Worm (Caenorhabditis elegans) whole organism, young adult: ENCODE data around the gene K03H1.11.

Source experiments
- D2030.7 ChIP-seq: fragments of 200-800 bp; sonication (Bioruptor generic); IDR thresholded peaks from 2 replicates; pipeline ENCODE4 v1.3.6; 2022; ENCODE audit warnings: missing genetic modification reagents, missing genetic modification characterization, missing compliant biosample characterization
- F23B12.7 ChIP-seq: sonication (generic microtip); optimal IDR thresholded peaks from 2 replicates; lab custom pipeline; 2017; ENCODE audit warnings: missing genetic modification characterization, mild to moderate bottlenecking, missing compliant biosample characterization, antibody characterized with exemption, moderate library complexity; ENCODE audit not compliant: insufficient read depth
- F33H1.4 ChIP-seq: fragments of 200-800 bp; sonication (Bioruptor generic); IDR thresholded peaks from 2 replicates; pipeline ENCODE4 v1.3.6; 2022; ENCODE audit warnings: missing genetic modification reagents, missing genetic modification characterization, missing compliant biosample characterization
- K11D2.4 ChIP-seq: fragments of 200-800 bp; sonication (Bioruptor generic); IDR thresholded peaks from 2 replicates; pipeline ENCODE4 v1.3.6; 2022; ENCODE audit warnings: missing genetic modification reagents, missing genetic modification characterization, missing compliant biosample characterization
- T07F8.4 ChIP-seq: sonication (generic microtip); optimal IDR thresholded peaks from 2 replicates; lab custom pipeline; 2016; ENCODE audit warnings: mild to moderate bottlenecking, missing genetic modification characterization, moderate library complexity, missing compliant biosample characterization
- Y56A3A.18 ChIP-seq: fragments of 200-800 bp; sonication (Bioruptor generic); IDR thresholded peaks from 2 replicates; pipeline ENCODE4 v1.3.6; 2022; ENCODE audit warnings: missing genetic modification reagents, missing genetic modification characterization, missing compliant biosample characterization
- akir-1 ChIP-seq: fragments of 200-800 bp; sonication (Bioruptor generic); optimal IDR thresholded peaks from 2 replicates; lab custom pipeline; 2018; ENCODE audit warnings: mild to moderate bottlenecking, missing genetic modification characterization, moderate library complexity, missing compliant biosample characterization
- ama-1 ChIP-seq, 3 experiments: fragments of 150-350 bp in 1 of 3; sonication (generic microtip) in 2 of 3; optimal IDR thresholded peaks; 2 replicates each; lab custom pipeline; 2014 to 2018; ENCODE audit warnings: missing biosample characterization in 2 of 3, missing genetic modification characterization in 2 of 3, missing genetic modification reagents in 2 of 3
- aptf-3 ChIP-seq: fragments of 200-800 bp; sonication (Bioruptor generic); IDR thresholded peaks from 2 replicates; pipeline ENCODE4 v1.3.6; 2022; ENCODE audit warnings: missing genetic modification characterization, missing compliant biosample characterization
- atf-7 ChIP-seq: sonication (generic microtip); optimal IDR thresholded peaks from 2 replicates; lab custom pipeline; 2017; ENCODE audit warnings: mild to moderate bottlenecking, missing genetic modification characterization, missing compliant biosample characterization
- bed-1 ChIP-seq: fragments of 200-800 bp; sonication (Bioruptor generic); IDR thresholded peaks from 2 replicates; pipeline ENCODE4 v1.3.6; 2022; ENCODE audit warnings: missing genetic modification reagents, missing genetic modification characterization, missing compliant biosample characterization
- bed-2 ChIP-seq: fragments of 200-800 bp; sonication (Bioruptor generic); IDR thresholded peaks from 2 replicates; pipeline ENCODE4 v1.3.6; 2022; ENCODE audit warnings: missing genetic modification reagents, missing genetic modification characterization, missing compliant biosample characterization
- ccch-3 ChIP-seq: fragments of 200-800 bp; sonication (Bioruptor generic); optimal IDR thresholded peaks from 2 replicates; lab custom pipeline; 2018; ENCODE audit warnings: mild to moderate bottlenecking, missing genetic modification characterization, missing compliant biosample characterization
- cebp-1 ChIP-seq, 2 experiments: fragments of 200-800 bp in 1 of 2; sonication (Bioruptor generic) in 1 of 2; sonication (generic microtip) in 1 of 2; IDR thresholded peaks in 1 of 2; optimal IDR thresholded peaks in 1 of 2; 2 replicates each; pipeline versions ENCODE4 v1.3.6 to Lab custom; 2017 to 2022; ENCODE audit warnings: missing compliant biosample characterization in 2 of 2, missing genetic modification characterization in 2 of 2, mild to moderate bottlenecking in 1 of 2, missing genetic modification reagents in 1 of 2, moderate library complexity in 1 of 2
- dpff-1 ChIP-seq: sonication (generic microtip); optimal IDR thresholded peaks from 2 replicates; lab custom pipeline; 2017; ENCODE audit warnings: mild to moderate bottlenecking, missing genetic modification characterization, missing compliant biosample characterization
- efl-1 ChIP-seq: fragments of 150-350 bp; optimal IDR thresholded peaks from 2 replicates; lab custom pipeline; 2014; ENCODE audit warnings: missing biosample characterization, missing genetic modification reagents, missing genetic modification characterization
- egl-18 ChIP-seq: fragments of 200-800 bp; sonication (Bioruptor generic); IDR thresholded peaks from 2 replicates; pipeline ENCODE4 v1.3.6; 2022; ENCODE audit warnings: missing genetic modification reagents, missing genetic modification characterization, missing compliant biosample characterization
- egl-44 ChIP-seq: fragments of 200-800 bp; sonication (Bioruptor generic); IDR thresholded peaks from 2 replicates; pipeline ENCODE4 v1.3.6; 2022; ENCODE audit warnings: missing genetic modification reagents, missing genetic modification characterization, missing compliant biosample characterization
- egrh-3 ChIP-seq: fragments of 200-800 bp; sonication (Bioruptor generic); IDR thresholded peaks from 2 replicates; pipeline ENCODE4 v1.3.6; 2022; ENCODE audit warnings: missing genetic modification reagents, missing genetic modification characterization, missing compliant biosample characterization
- hmg-20 ChIP-seq: fragments of 200-800 bp; sonication (Bioruptor generic); IDR thresholded peaks from 2 replicates; pipeline ENCODE4 v1.3.6; 2022; ENCODE audit warnings: missing genetic modification reagents, missing genetic modification characterization, missing compliant biosample characterization
- lin-35 ChIP-seq, 3 experiments: fragments of 150-350 bp in 2 of 3; sonication (generic microtip) in 1 of 3; optimal IDR thresholded peaks; 2 replicates each; lab custom pipeline; 2014 to 2018; ENCODE audit warnings: missing biosample characterization in 3 of 3, missing genetic modification characterization in 3 of 3, missing genetic modification reagents in 3 of 3
- lir-1 ChIP-seq: fragments of 200-800 bp; sonication (Bioruptor generic); conservative IDR thresholded peaks from 2 replicates; pipeline ENCODE4 v1.3.6; 2022; ENCODE audit warnings: missing genetic modification reagents, missing genetic modification characterization, missing compliant biosample characterization
- lsl-1 ChIP-seq: fragments of 200-800 bp; sonication (Bioruptor generic); optimal IDR thresholded peaks from 2 replicates; lab custom pipeline; 2018; ENCODE audit warnings: mild to moderate bottlenecking, missing genetic modification characterization, moderate library complexity, missing compliant biosample characterization
- madf-6 ChIP-seq: fragments of 200-800 bp; sonication (Bioruptor generic); IDR thresholded peaks from 2 replicates; pipeline ENCODE4 v1.3.6; 2022; ENCODE audit warnings: missing genetic modification reagents, missing genetic modification characterization, missing compliant biosample characterization
- madf-8 ChIP-seq: fragments of 200-800 bp; sonication (Bioruptor generic); conservative IDR thresholded peaks from 2 replicates; pipeline ENCODE4 v1.3.6; 2022; ENCODE audit warnings: missing genetic modification reagents, missing genetic modification characterization, missing compliant biosample characterization
- nfya-1 ChIP-seq: sonication (generic microtip); optimal IDR thresholded peaks from 2 replicates; lab custom pipeline; 2017; ENCODE audit warnings: antibody characterized with exemption, missing compliant biosample characterization, missing genetic modification characterization, borderline replicate concordance; ENCODE audit not compliant: insufficient read depth
- nfya-2 ChIP-seq: fragments of 200-800 bp; sonication (Bioruptor generic); IDR thresholded peaks from 2 replicates; pipeline ENCODE4 v1.3.6; 2022; ENCODE audit warnings: missing genetic modification reagents, missing genetic modification characterization, missing compliant biosample characterization
- nhr-27 ChIP-seq: fragments of 200-800 bp; sonication (Bioruptor generic); optimal IDR thresholded peaks from 2 replicates; lab custom pipeline; 2018; ENCODE audit warnings: mild to moderate bottlenecking, missing genetic modification characterization, moderate library complexity, missing compliant biosample characterization
- nhr-80 ChIP-seq: sonication (generic microtip); optimal IDR thresholded peaks from 2 replicates; lab custom pipeline; 2016; ENCODE audit warnings: missing genetic modification characterization, missing compliant biosample characterization
- pha-4 ChIP-seq: fragments of 150-350 bp; sonication (generic microtip); optimal IDR thresholded peaks from 2 replicates; lab custom pipeline; 2014; ENCODE audit warnings: missing biosample characterization, missing genetic modification reagents, missing genetic modification characterization
- rec-8 ChIP-seq, 2 experiments: sonication (generic microtip); optimal IDR thresholded peaks; 2 replicates each; lab custom pipeline; 2016; ENCODE audit warnings: mild to moderate bottlenecking in 2 of 2, missing genetic modification characterization in 2 of 2, missing genetic modification reagents in 2 of 2, missing genotype in 2 of 2, missing biosample characterization in 1 of 2, missing compliant biosample characterization in 1 of 2, moderate library complexity in 1 of 2
- sea-2 ChIP-seq: fragments of 200-800 bp; sonication (Bioruptor generic); IDR thresholded peaks from 2 replicates; pipeline ENCODE4 v1.3.6; 2022; ENCODE audit warnings: missing genetic modification characterization, missing compliant biosample characterization
- snpc-1.1 ChIP-seq: sonication (generic microtip); optimal IDR thresholded peaks from 2 replicates; lab custom pipeline; 2017; ENCODE audit warnings: missing genetic modification characterization, mild to moderate bottlenecking, missing compliant biosample characterization, antibody characterized with exemption, moderate library complexity, missing genotype, missing genetic modification reagents; ENCODE audit not compliant: insufficient read depth
- snpc-1.3 ChIP-seq: sonication (generic microtip); optimal IDR thresholded peaks from 2 replicates; lab custom pipeline; 2017; ENCODE audit warnings: missing genetic modification characterization, mild to moderate bottlenecking, missing compliant biosample characterization, antibody characterized with exemption, moderate library complexity, missing genotype, missing genetic modification reagents; ENCODE audit not compliant: insufficient read depth
- snpc-3.4 ChIP-seq: sonication (generic microtip); optimal IDR thresholded peaks from 2 replicates; lab custom pipeline; 2017; ENCODE audit warnings: missing genetic modification characterization, mild to moderate bottlenecking, missing compliant biosample characterization, antibody characterized with exemption, moderate library complexity, missing genotype, missing genetic modification reagents
- xnd-1 ChIP-seq: sonication (generic microtip); optimal IDR thresholded peaks from 2 replicates; lab custom pipeline; 2016; ENCODE audit warnings: missing genotype, missing genetic modification reagents, missing genetic modification characterization, missing compliant biosample characterization
- zim-3 ChIP-seq: sonication (generic microtip); optimal IDR thresholded peaks from 2 replicates; lab custom pipeline; 2017; ENCODE audit warnings: mild to moderate bottlenecking, missing genetic modification characterization, moderate library complexity, missing compliant biosample characterization

K03H1.11 gene

ce11 chrIII:9913722-9914121 is 38.0 kb downstream of the K03H1.11 start, which contains the start of gene cbp-3:
TSS of gene cbp-3 (plus strand) at chrIII:9913993.
- TF ChIP-seq atf-7 (tag; lab: Kevin White, UChicago) (no peak), nhr-80 (tag; lab: Kevin White, UChicago) (peak; percentile 69), cebp-1 (GFP tag; IDR thresholded peaks at IDR 0.05; lab: Robert Waterston, UW) (peak; percentile 95), cebp-1 (tag; optimal IDR thresholded peaks at IDR 0.05; lab: Kevin White, UChicago) (peak; percentile 95), bed-2 (no peak), nfya-2 (GFP tag; lab: Robert Waterston, UW) (no peak), zim-3 (no peak), madf-8 (no peak), lir-1 (GFP tag; lab: Robert Waterston, UW) (no peak), pha-4 (tag; lab: Kevin White, UChicago) (no peak), ccch-3 (GFP tag; lab: Kevin White, UChicago) (no peak), nhr-27 (tag; lab: Kevin White, UChicago) (no peak)

DNA sequence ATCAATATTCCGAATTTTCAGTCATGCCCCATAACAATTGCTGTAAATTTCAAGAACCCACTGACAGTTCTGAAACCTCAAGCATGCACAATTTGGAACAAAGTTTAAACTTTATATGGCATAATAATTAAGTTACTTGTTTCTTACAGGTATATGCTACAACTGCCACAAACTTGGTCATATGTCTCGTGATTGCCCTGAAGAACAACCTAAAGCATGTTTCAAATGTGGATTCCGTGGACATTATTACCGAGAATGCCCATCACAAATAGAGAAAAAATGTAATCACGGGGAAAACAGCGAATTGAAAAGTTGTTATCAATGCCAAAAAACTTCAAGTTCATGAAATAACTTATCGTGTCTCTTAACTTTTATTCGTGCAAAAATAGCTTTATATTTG is 38.8 kb downstream of the K03H1.11 start:
- no peak for TF ChIP-seq egl-18 (GFP tag; lab: Robert Waterston, UW)
- TF ChIP-seq nhr-80 (tag; lab: Kevin White, UChicago), result peak; percentile 37
- no peak for TF ChIP-seq snpc-1.1 (tag; lab: Kevin White, UChicago)
- no peak for TF ChIP-seq nhr-27 (tag; lab: Kevin White, UChicago)

- TF ChIP-seq cebp-1 (GFP tag; IDR thresholded peaks at IDR 0.05; lab: Robert Waterston, UW) (peak; percentile 80; the same call in 1 of the 2 replicates), cebp-1 (tag; optimal IDR thresholded peaks at IDR 0.05; lab: Kevin White, UChicago) (peak; percentile 93), T07F8.4 (tag; lab: Kevin White, UChicago) (no peak), F33H1.4 (GFP tag; lab: Robert Waterston, UW) (no peak), K11D2.4 (GFP tag; lab: Robert Waterston, UW) (no peak), lin-35 (GFP tag; optimal IDR thresholded peaks at IDR 0.05; lab: Kevin White, UChicago) (peak in 1 of 3 experiments; percentile 43), rec-8 (tag; optimal IDR thresholded peaks at IDR 0.05; lab: Kevin White, UChicago) (no peak), madf-6 (GFP tag; lab: Robert Waterston, UW) (no peak), hmg-20 (no peak)
Measured at ce11 chrIII:9912501-9912900, 39.3 kb downstream of the K03H1.11 start.

- TF ChIP-seq egl-44 (GFP tag; lab: Robert Waterston, UW) (no peak), nfya-1 (tag; lab: Kevin White, UChicago) (no peak), rec-8 (tag; optimal IDR thresholded peaks at IDR 0.05; lab: Kevin White, UChicago) (no peak), dpff-1 (no peak), madf-8 (peak; percentile 55), snpc-3.4 (tag; lab: Kevin White, UChicago) (peak; percentile 18), madf-6 (GFP tag; lab: Robert Waterston, UW) (peak; percentile 75), efl-1 (peak; percentile 25), Y56A3A.18 (GFP tag; lab: Robert Waterston, UW) (no peak), aptf-3 (GFP tag; lab: Robert Waterston, UW) (no peak), snpc-1.3 (tag; lab: Kevin White, UChicago) (peak; percentile 60), D2030.7 (GFP tag; lab: Robert Waterston, UW) (peak; percentile 50), xnd-1 (tag; lab: Kevin White, UChicago) (peak; percentile 6), ama-1 (optimal IDR thresholded peaks at IDR 0.05; lab: Kevin White, UChicago) (no peak), ama-1 (GFP tag; optimal IDR thresholded peaks at IDR 0.05; lab: Kevin White, UChicago) (no peak), bed-1 (GFP tag; lab: Robert Waterston, UW) (no peak), snpc-1.1 (tag; lab: Kevin White, UChicago) (peak; percentile 5), sea-2 (GFP tag; lab: Robert Waterston, UW) (no peak), nfya-2 (GFP tag; lab: Robert Waterston, UW) (no peak), F23B12.7 (tag; lab: Kevin White, UChicago) (no peak), egrh-3 (GFP tag; lab: Robert Waterston, UW) (no peak), F33H1.4 (GFP tag; lab: Robert Waterston, UW) (peak; percentile 83), cebp-1 (GFP tag; IDR thresholded peaks at IDR 0.05; lab: Robert Waterston, UW) (no peak), cebp-1 (tag; optimal IDR thresholded peaks at IDR 0.05; lab: Kevin White, UChicago) (peak; percentile 35), akir-1 (GFP tag; lab: Kevin White, UChicago) (no peak), lsl-1 (GFP tag; lab: Kevin White, UChicago) (peak; percentile 86)
Measured at ce11 chrIII:9910608-9911479, 40.9 kb downstream of the K03H1.11 start, which contains the start of the genes cyld-1 and F40F12.9. TSS of gene cyld-1 (minus strand) at chrIII:9910658. TSS of gene F40F12.9 (plus strand) at chrIII:9911328.
